Worm (Caenorhabditis elegans) whole organism, L4 larva: ENCODE measurements around the gene C47E8.4.

Experiments
- duxl-1 ChIP-seq: sonication (generic microtip); optimal IDR thresholded peaks from 2 replicates; lab custom pipeline; 2016; ENCODE audit warnings: mild to moderate bottlenecking, missing genetic modification characterization, moderate library complexity, missing compliant biosample characterization; ENCODE audit not compliant: poor library complexity
- fos-1 ChIP-seq: fragments of 150-350 bp; optimal IDR thresholded peaks from 2 replicates; lab custom pipeline; 2014; ENCODE audit warnings: missing biosample characterization, missing genetic modification characterization
- lin-39 ChIP-seq: fragments of 150-350 bp; optimal IDR thresholded peaks from 2 replicates; lab custom pipeline; 2014; ENCODE audit warnings: missing biosample characterization, missing genetic modification reagents, missing genetic modification characterization
- mdl-1 ChIP-seq, 2 experiments: fragments of 150-350 bp in 1 of 2; sonication (generic microtip) in 1 of 2; optimal IDR thresholded peaks; 2 replicates each; lab custom pipeline; 2014 to 2017; ENCODE audit warnings: missing biosample characterization in 2 of 2, missing genetic modification characterization in 2 of 2
- nhr-28 ChIP-seq: fragments of 150-350 bp; optimal IDR thresholded peaks from 2 replicates; lab custom pipeline; 2014; ENCODE audit warnings: missing biosample characterization, missing genetic modification characterization
- vab-7 ChIP-seq: fragments of 200-800 bp; sonication (Bioruptor generic); IDR thresholded peaks from 2 replicates; pipeline ENCODE4 v1.3.6; 2022; ENCODE audit warnings: missing genetic modification reagents, missing genetic modification characterization, missing compliant biosample characterization
- zag-1 ChIP-seq: fragments of 150-350 bp; optimal IDR thresholded peaks from 2 replicates; lab custom pipeline; 2014; ENCODE audit warnings: missing biosample characterization, missing genetic modification characterization

ce11 chrV:14680014-14680413 is 5.3 kb downstream of the C47E8.4 start, which contains the start of gene C47E8.3:
- TF ChIP-seq nhr-28 (tag; lab: Kevin White, UChicago): no peak
- TF ChIP-seq mdl-1 (tag; optimal IDR thresholded peaks at IDR 0.05; lab: Kevin White, UChicago): no peak
- TF ChIP-seq lin-39 (tag; lab: Kevin White, UChicago): no peak
- no peak for TF ChIP-seq vab-7 (GFP tag; lab: Robert Waterston, UW)
- no peak for TF ChIP-seq fos-1 (tag; lab: Kevin White, UChicago)
- no peak for TF ChIP-seq zag-1
- TF ChIP-seq duxl-1 (tag; lab: Kevin White, UChicago): no peak
